Worm (Caenorhabditis elegans) whole organism, late embryonic: ENCODE measurements around the gene EGAP9.3.
A peak's percentile ranks its signal among the peaks of the same experiment; 100 is the strongest.

Experiments used
- K02D7.2 ChIP-seq: sonication (generic microtip); optimal IDR thresholded peaks from 2 replicates; lab custom pipeline; 2017; ENCODE audit warnings: mild to moderate bottlenecking, missing genetic modification characterization, missing compliant biosample characterization
- T23F11.4 ChIP-seq: fragments of 200-800 bp; sonication (Bioruptor generic); optimal IDR thresholded peaks from 2 replicates; lab custom pipeline; 2018; ENCODE audit warnings: mild to moderate bottlenecking, missing genetic modification characterization, missing compliant biosample characterization
- ahr-1 ChIP-seq: sonication (generic microtip); optimal IDR thresholded peaks from 2 replicates; lab custom pipeline; 2016; ENCODE audit warnings: missing genetic modification characterization, missing compliant biosample characterization
- ama-1 ChIP-seq: fragments of 150-350 bp; optimal IDR thresholded peaks from 2 replicates; lab custom pipeline; 2014
- ceh-14 ChIP-seq: sonication (generic microtip); optimal IDR thresholded peaks from 2 replicates; lab custom pipeline; 2016; ENCODE audit warnings: missing genotype, missing genetic modification characterization, missing compliant biosample characterization
- ceh-19 ChIP-seq: fragments of 200-800 bp; sonication (Bioruptor generic); optimal IDR thresholded peaks from 2 replicates; lab custom pipeline; 2018; ENCODE audit warnings: mild to moderate bottlenecking, missing genetic modification characterization, missing compliant biosample characterization
- ceh-2 ChIP-seq: sonication (generic microtip); optimal IDR thresholded peaks from 2 replicates; lab custom pipeline; 2016; ENCODE audit warnings: missing genotype, missing genetic modification characterization, missing compliant biosample characterization
- ceh-24 ChIP-seq: sonication (generic microtip); optimal IDR thresholded peaks from 2 replicates; lab custom pipeline; 2016; ENCODE audit warnings: mild to moderate bottlenecking, missing genetic modification characterization, missing compliant biosample characterization
- ceh-30 ChIP-seq: fragments of 150-350 bp; optimal IDR thresholded peaks from 2 replicates; lab custom pipeline; 2014; ENCODE audit warnings: missing biosample characterization, missing genetic modification characterization
- ceh-31 ChIP-seq: sonication (generic microtip); optimal IDR thresholded peaks from 2 replicates; lab custom pipeline; 2016; ENCODE audit warnings: missing genetic modification characterization, missing compliant biosample characterization
- ceh-34 ChIP-seq: sonication (generic microtip); optimal IDR thresholded peaks from 2 replicates; lab custom pipeline; 2016; ENCODE audit warnings: mild to moderate bottlenecking, missing genetic modification characterization, missing compliant biosample characterization
- ceh-45 ChIP-seq: fragments of 200-800 bp; sonication (Bioruptor generic); IDR thresholded peaks from 2 replicates; pipeline ENCODE4 v1.3.6; 2022; ENCODE audit warnings: missing genetic modification reagents, missing genetic modification characterization, missing compliant biosample characterization
- dve-1 ChIP-seq: sonication (generic microtip); optimal IDR thresholded peaks from 2 replicates; lab custom pipeline; 2017; ENCODE audit warnings: antibody characterized with exemption, mild to moderate bottlenecking, missing genetic modification characterization, missing compliant biosample characterization
- elt-2 ChIP-seq: sonication (generic microtip); optimal IDR thresholded peaks from 2 replicates; lab custom pipeline; 2016; ENCODE audit warnings: missing genetic modification reagents, missing genetic modification characterization, missing compliant biosample characterization
- elt-4 ChIP-seq: sonication (generic microtip); optimal IDR thresholded peaks from 2 replicates; lab custom pipeline; 2016; ENCODE audit warnings: missing genetic modification characterization, missing compliant biosample characterization
- eyg-1 ChIP-seq: sonication (generic microtip); optimal IDR thresholded peaks from 2 replicates; lab custom pipeline; 2016; ENCODE audit warnings: missing genotype, missing genetic modification characterization, missing compliant biosample characterization
- fkh-10 ChIP-seq: fragments of 150-350 bp; optimal IDR thresholded peaks from 2 replicates; lab custom pipeline; 2014; ENCODE audit warnings: missing biosample characterization, missing genetic modification reagents, missing genetic modification characterization
- hlh-13 ChIP-seq: fragments of 200-800 bp; sonication (Bioruptor generic); optimal IDR thresholded peaks from 2 replicates; lab custom pipeline; 2018; ENCODE audit warnings: mild to moderate bottlenecking, missing genetic modification characterization, missing compliant biosample characterization
- hlh-30 ChIP-seq: sonication (generic microtip); optimal IDR thresholded peaks from 2 replicates; lab custom pipeline; 2017; ENCODE audit warnings: antibody characterized with exemption, missing genetic modification characterization, missing compliant biosample characterization; ENCODE audit not compliant: insufficient read depth
- hlh-6 ChIP-seq: sonication (generic microtip); optimal IDR thresholded peaks from 2 replicates; lab custom pipeline; 2016; ENCODE audit warnings: missing genotype, missing genetic modification characterization, missing compliant biosample characterization
- lim-6 ChIP-seq: sonication (generic microtip); optimal IDR thresholded peaks from 2 replicates; lab custom pipeline; 2016; ENCODE audit warnings: missing genetic modification characterization, missing compliant biosample characterization
- mec-3 ChIP-seq: sonication (generic microtip); optimal IDR thresholded peaks from 2 replicates; lab custom pipeline; 2016; ENCODE audit warnings: borderline replicate concordance, missing genetic modification characterization, missing compliant biosample characterization
- nhr-11 ChIP-seq: fragments of 150-350 bp; optimal IDR thresholded peaks from 2 replicates; lab custom pipeline; 2014; ENCODE audit warnings: missing biosample characterization, missing genetic modification characterization
- npax-4 ChIP-seq: sonication (generic microtip); optimal IDR thresholded peaks from 2 replicates; lab custom pipeline; 2016; ENCODE audit warnings: missing genetic modification characterization, missing compliant biosample characterization
- odd-2 ChIP-seq: sonication (generic microtip); optimal IDR thresholded peaks from 2 replicates; lab custom pipeline; 2017; ENCODE audit warnings: antibody characterized with exemption, mild to moderate bottlenecking, missing genetic modification characterization, missing compliant biosample characterization
- pag-3 ChIP-seq: sonication (generic microtip); optimal IDR thresholded peaks from 2 replicates; lab custom pipeline; 2016; ENCODE audit warnings: missing compliant biosample characterization, missing genetic modification characterization, borderline replicate concordance
- pat-9 ChIP-seq: fragments of 200-800 bp; sonication (Bioruptor generic); optimal IDR thresholded peaks from 2 replicates; lab custom pipeline; 2018; ENCODE audit warnings: mild to moderate bottlenecking, missing genetic modification characterization, moderate library complexity, missing compliant biosample characterization
- pqm-1 ChIP-seq: sonication (generic microtip); optimal IDR thresholded peaks from 2 replicates; lab custom pipeline; 2016; ENCODE audit warnings: missing genetic modification characterization, missing compliant biosample characterization
- pros-1 ChIP-seq: fragments of 150-350 bp; optimal IDR thresholded peaks from 2 replicates; lab custom pipeline; 2014; ENCODE audit warnings: missing biosample characterization, missing genetic modification reagents, missing genetic modification characterization
- ref-2 ChIP-seq: sonication (generic microtip); optimal IDR thresholded peaks from 2 replicates; lab custom pipeline; 2016; ENCODE audit warnings: missing genetic modification characterization, missing compliant biosample characterization
- rnt-1 ChIP-seq: sonication (generic microtip); optimal IDR thresholded peaks from 2 replicates; lab custom pipeline; 2016; ENCODE audit warnings: missing genetic modification characterization, missing compliant biosample characterization
- sdc-2 ChIP-seq: sonication (generic microtip); optimal IDR thresholded peaks from 2 replicates; lab custom pipeline; 2016; ENCODE audit warnings: missing genotype, missing genetic modification characterization, missing compliant biosample characterization
- syd-9 ChIP-seq: sonication (generic microtip); optimal IDR thresholded peaks from 2 replicates; lab custom pipeline; 2016; ENCODE audit warnings: mild to moderate bottlenecking, missing genetic modification characterization, moderate library complexity, missing compliant biosample characterization
- tbx-7 ChIP-seq: sonication (generic microtip); optimal IDR thresholded peaks from 2 replicates; lab custom pipeline; 2016; ENCODE audit warnings: missing genotype, missing genetic modification characterization, missing compliant biosample characterization
- unc-42 ChIP-seq: sonication (generic microtip); optimal IDR thresholded peaks from 2 replicates; lab custom pipeline; 2016; ENCODE audit warnings: missing genotype, missing genetic modification characterization, missing compliant biosample characterization
- unc-55 ChIP-seq: sonication (generic microtip); optimal IDR thresholded peaks from 2 replicates; lab custom pipeline; 2017; ENCODE audit warnings: missing biosample characterization, missing genetic modification reagents, missing genetic modification characterization
- unc-86 ChIP-seq: sonication (generic microtip); optimal IDR thresholded peaks from 2 replicates; lab custom pipeline; 2016; ENCODE audit warnings: missing genetic modification characterization, missing compliant biosample characterization
- ztf-16 ChIP-seq: sonication (generic microtip); optimal IDR thresholded peaks from 2 replicates; lab custom pipeline; 2017; ENCODE audit warnings: missing genetic modification characterization, missing compliant biosample characterization

Gene EGAP9.3

ce11 chrV:6579992-6580391, at the start of gene EGAP9.3:
Gene EGAP9.3, minus strand, starts transcription at chrV:6580122.
- TF ChIP-seq ztf-16 (tag; lab: Kevin White, UChicago) (no peak), unc-42 (tag; lab: Kevin White, UChicago) (no peak), rnt-1 (tag; lab: Kevin White, UChicago) (no peak), T23F11.4 (GFP tag; lab: Kevin White, UChicago) (no peak), hlh-6 (tag; lab: Kevin White, UChicago) (no peak), tbx-7 (tag; lab: Kevin White, UChicago) (no peak), hlh-13 (GFP tag; lab: Kevin White, UChicago) (no peak), ceh-31 (tag; lab: Kevin White, UChicago) (no peak), elt-4 (tag; lab: Kevin White, UChicago) (no peak), lim-6 (tag; lab: Kevin White, UChicago) (no peak), dve-1 (tag; lab: Kevin White, UChicago) (no peak), unc-86 (tag; lab: Kevin White, UChicago) (no peak), eyg-1 (no peak)

- TF ChIP-seq ceh-34 (tag; lab: Kevin White, UChicago) = no peak
- TF ChIP-seq nhr-11 (tag; lab: Kevin White, UChicago) = no peak
- no peak for TF ChIP-seq ceh-19 (GFP tag; lab: Kevin White, UChicago)
- TF ChIP-seq K02D7.2 = no peak
- TF ChIP-seq fkh-10 (GFP tag; lab: Kevin White, UChicago) = no peak
- peak; percentile 33 for TF ChIP-seq elt-2 (tag; lab: Kevin White, UChicago)
Observed at ce11 chrV:6626244-6626643, 46.3 kb upstream of the EGAP9.3 start, which contains the start of gene ppt-1. Gene ppt-1, minus strand, starts transcription at chrV:6626344.

ce11 chrV:6621894-6622293, 42.0 kb upstream of the EGAP9.3 start, which contains the start of gene nhr-37:
Gene nhr-37, plus strand, starts transcription at chrV:6622194.
- no peak for TF ChIP-seq ceh-45 (GFP tag; lab: Robert Waterston, UW)
- no peak for TF ChIP-seq npax-4 (tag; lab: Kevin White, UChicago)
- no peak for TF ChIP-seq unc-55 (GFP tag; lab: Kevin White, UChicago)
- TF ChIP-seq mec-3 (tag; lab: Kevin White, UChicago) = no peak
- TF ChIP-seq rnt-1 (tag; lab: Kevin White, UChicago) = no peak
- no peak for TF ChIP-seq ref-2 (tag; lab: Kevin White, UChicago)
- no peak for TF ChIP-seq sdc-2
- no peak for TF ChIP-seq pag-3 (tag; lab: Kevin White, UChicago)

ce11 chrV:6620809-6621208, 40.9 kb upstream of the EGAP9.3 start:
- no peak for TF ChIP-seq ceh-14 (tag; lab: Kevin White, UChicago)
- TF ChIP-seq ama-1 (lab: Kevin White, UChicago) = no peak
- no peak for TF ChIP-seq hlh-30
- no peak for TF ChIP-seq ceh-24 (tag; lab: Kevin White, UChicago)
- no peak for TF ChIP-seq ceh-2 (tag; lab: Kevin White, UChicago)
- no peak for TF ChIP-seq rnt-1 (tag; lab: Kevin White, UChicago)
- no peak for TF ChIP-seq ceh-30 (tag; lab: Kevin White, UChicago)
- no peak for TF ChIP-seq syd-9 (tag; lab: Kevin White, UChicago)
- TF ChIP-seq pqm-1 = no peak
- TF ChIP-seq tbx-7 (tag; lab: Kevin White, UChicago) = no peak
- no peak for TF ChIP-seq T23F11.4 (GFP tag; lab: Kevin White, UChicago)
- TF ChIP-seq pros-1 (tag; lab: Kevin White, UChicago) = no peak
- TF ChIP-seq ahr-1 (tag; lab: Kevin White, UChicago) = no peak
- TF ChIP-seq unc-55 (GFP tag; lab: Kevin White, UChicago) = no peak
- TF ChIP-seq npax-4 (tag; lab: Kevin White, UChicago) = no peak
- no peak for TF ChIP-seq pat-9 (tag; lab: Kevin White, UChicago)
- TF ChIP-seq odd-2 (tag; lab: Kevin White, UChicago) = no peak
- TF ChIP-seq hlh-6 (tag; lab: Kevin White, UChicago) = no peak
